Fruit fly (Drosophila melanogaster) whole organism, adult: Measurements from ENCODE around the gene Irk3.

Source experiments
- CG1620 ChIP-seq: fragments of 200-800 bp; sonication (Bioruptor generic); optimal IDR thresholded peaks from 2 replicates; lab custom pipeline; 2016; ENCODE audit warnings: missing biosample characterization, missing genetic modification characterization
- CG7101 ChIP-seq: fragments of 200-800 bp; sonication (Bioruptor generic); optimal IDR thresholded peaks from 2 replicates; lab custom pipeline; 2018; ENCODE audit warnings: missing biosample characterization, mild to moderate bottlenecking, missing genetic modification characterization, moderate library complexity
- Crg-1 ChIP-seq: fragments of 200-800 bp; sonication (Bioruptor generic); optimal IDR thresholded peaks from 2 replicates; lab custom pipeline; 2016; ENCODE audit warnings: missing biosample characterization, missing genetic modification characterization
- Hr96 ChIP-seq: fragments of 200-800 bp; sonication (Bioruptor generic); optimal IDR thresholded peaks from 2 replicates; lab custom pipeline; 2016; ENCODE audit warnings: missing biosample characterization, missing genetic modification characterization
- Mnt ChIP-seq: fragments of 200-800 bp; sonication (Bioruptor generic); optimal IDR thresholded peaks from 2 replicates; lab custom pipeline; 2016; ENCODE audit warnings: missing biosample characterization, mild to moderate bottlenecking, missing genetic modification characterization
- cnc ChIP-seq, 2 experiments: fragments of >200 bp; optimal IDR thresholded peaks; 2 replicates each; lab custom pipeline; 2017
- kay ChIP-seq: fragments of 200-800 bp; sonication (Bioruptor generic); peaks from one replicate; lab custom pipeline; 2016; ENCODE audit warnings: missing biosample characterization, missing genetic modification characterization, borderline replicate concordance
- tj ChIP-seq: fragments of 200-800 bp; sonication (Bioruptor generic); optimal IDR thresholded peaks from 3 replicates; lab custom pipeline; 2017; ENCODE audit warnings: missing biosample characterization, mild to moderate bottlenecking, missing genetic modification characterization, moderate library complexity

- TF ChIP-seq Hr96 (no peak), cnc (optimal IDR thresholded peaks at IDR 0.05; lab: Kevin White, UChicago) (no peak), Mnt (GFP tag; lab: Kevin White, UChicago) (no peak), CG7101 (no peak), tj (GFP tag; lab: Kevin White, UChicago) (no peak), kay (GFP tag; lab: Kevin White, UChicago) (no peak), Crg-1 (no peak), CG1620 (no peak)
Measured at dm6 chr2L:18742710-18743109, 29.2 kb upstream of the Irk3 start.
